Worm (Caenorhabditis elegans): ENCODE measurements around the gene swt-3.
"Not testable (repeated sequence)": the region's sequence is repeated elsewhere in the genome, so short reads cannot be mapped to it uniquely, and the experiment has no call there.

swt-3 gene

ce11 chrIV:10757616-10758193 is 22.8 kb downstream of the swt-3 start, which contains the start of the genes T25B9.4 and T25B9.6:
Gene T25B9.4 (minus strand): TSS chrIV:10757716.
Gene T25B9.6 (plus strand): TSS chrIV:10758143.
- TF ChIP-seq ceh-90 (tag; optimal IDR thresholded peaks at IDR 0.05) (no peak), C16A3.4 (tag; optimal IDR thresholded peaks at IDR 0.05) (no peak), lin-13 (GFP tag; optimal IDR thresholded peaks at IDR 0.05) (no peak), unc-86 (tag; optimal IDR thresholded peaks at IDR 0.05) (no peak), ceh-63 (GFP tag; optimal IDR thresholded peaks at IDR 0.05) (no peak), aha-1 (tag; optimal IDR thresholded peaks at IDR 0.05) (no peak), zag-1 (tag; optimal IDR thresholded peaks at IDR 0.05) (no peak), efl-1 (optimal IDR thresholded peaks at IDR 0.05) (no peak), efl-1 (GFP tag; optimal IDR thresholded peaks at IDR 0.05 in 1 of 2) (no peak), skn-1 (tag; optimal IDR thresholded peaks at IDR 0.05) (no peak), elt-3 (tag; optimal IDR thresholded peaks at IDR 0.05) (no peak), mep-1 (tag; optimal IDR thresholded peaks at IDR 0.05) (no peak), lin-35 (GFP tag; optimal IDR thresholded peaks at IDR 0.05) (no peak)

- TF ChIP-seq nhr-19 (GFP tag; conservative IDR thresholded peaks at IDR 0.05) (no peak), aly-2 (tag; optimal IDR thresholded peaks at IDR 0.05) (no peak), efl-3 (GFP tag; optimal IDR thresholded peaks at IDR 0.05) (no peak), isw-1 (GFP tag; IDR thresholded peaks at IDR 0.05) (no peak), hpl-2 (GFP tag; optimal IDR thresholded peaks at IDR 0.05) (no peak), nhr-77 (tag; optimal IDR thresholded peaks at IDR 0.05) (no peak), egl-13 (tag; optimal IDR thresholded peaks at IDR 0.05) (no peak), pqm-1 (tag; optimal IDR thresholded peaks at IDR 0.05) (no peak), lin-35 (GFP tag; optimal IDR thresholded peaks at IDR 0.05) (no peak), zip-4 (GFP tag; optimal IDR thresholded peaks at IDR 0.05) (no peak), mdl-1 (tag; optimal IDR thresholded peaks at IDR 0.05) (no peak), ztf-11 (tag; optimal IDR thresholded peaks at IDR 0.05) (no peak), ama-1 (optimal IDR thresholded peaks at IDR 0.05) (no peak), aha-1 (tag; optimal IDR thresholded peaks at IDR 0.05) (no peak), lin-15B (tag; optimal IDR thresholded peaks at IDR 0.05) (no peak), unc-30 (tag; optimal IDR thresholded peaks at IDR 0.05) (no peak), lin-14 (GFP tag; optimal IDR thresholded peaks at IDR 0.05) (no peak), vab-15 (tag; optimal IDR thresholded peaks at IDR 0.05) (no peak), hlh-17 (GFP tag; optimal IDR thresholded peaks at IDR 0.05; ENCODE audit: borderline replicate concordance) (no peak)
Measured at ce11 chrIV:10754685-10755084, 25.8 kb downstream of the swt-3 start, which contains the start of gene T25B9.5. Gene T25B9.5 (minus strand): TSS chrIV:10754785.

DNA sequence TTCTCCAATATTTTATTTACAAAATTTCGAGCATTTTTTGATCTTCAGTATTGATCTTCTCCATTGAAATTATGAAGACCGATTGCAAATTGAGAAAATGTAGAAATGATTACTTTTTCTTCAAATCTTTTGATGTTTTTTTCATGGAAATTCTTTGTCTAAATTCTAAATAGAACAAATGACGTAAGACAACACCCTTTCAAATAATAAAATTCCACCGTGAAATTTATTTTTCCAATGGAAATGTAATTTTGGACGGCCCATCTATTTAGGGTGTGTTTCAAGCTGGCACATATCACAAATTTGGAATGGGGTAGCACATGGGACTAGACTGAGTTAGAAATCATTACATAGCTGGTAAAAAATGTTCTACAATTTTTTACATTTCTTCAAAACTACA is 28.7 kb downstream of the swt-3 start, which contains the start of gene T25B9.2:
TSS of gene T25B9.2 (minus strand) at position 101 of the 400 bp plus-strand sequence.
- TF ChIP-seq ceh-88 (GFP tag; IDR thresholded peaks at IDR 0.05); fkh-4 (tag; optimal IDR thresholded peaks at IDR 0.05; ENCODE audit: borderline replicate concordance); nhr-85 (tag): not testable (repeated sequence)

DNA sequence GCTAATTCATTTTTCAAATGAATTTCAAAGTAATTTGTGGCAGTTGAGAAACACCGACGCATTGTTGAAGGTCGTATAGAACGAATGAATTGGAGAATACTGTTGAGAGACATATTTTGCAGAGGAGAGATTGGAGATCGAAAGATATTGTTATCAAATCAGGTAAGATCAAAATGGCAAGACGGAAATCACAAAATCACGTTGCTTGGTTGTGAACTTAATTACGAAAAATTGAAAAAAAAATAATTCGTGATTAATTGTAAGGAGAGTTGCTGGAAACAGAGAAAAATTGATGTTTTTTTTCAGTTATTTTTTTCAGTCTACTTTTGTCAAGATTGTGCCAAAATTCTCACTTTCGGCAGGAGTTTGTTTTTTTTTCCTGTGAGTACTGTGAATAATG is 30.4 kb downstream of the swt-3 start, which contains the start of gene T25B9.1:
TSS of gene T25B9.1 (minus strand) at position 101 of the 400 bp plus-strand sequence.
- TF ChIP-seq dsc-1 (tag; optimal IDR thresholded peaks at IDR 0.05) (no peak), elt-3 (tag; optimal IDR thresholded peaks at IDR 0.05) (peak in 1 of 6 experiments; percentile 80), lsy-2 (tag; optimal IDR thresholded peaks at IDR 0.05) (no peak)

DNA sequence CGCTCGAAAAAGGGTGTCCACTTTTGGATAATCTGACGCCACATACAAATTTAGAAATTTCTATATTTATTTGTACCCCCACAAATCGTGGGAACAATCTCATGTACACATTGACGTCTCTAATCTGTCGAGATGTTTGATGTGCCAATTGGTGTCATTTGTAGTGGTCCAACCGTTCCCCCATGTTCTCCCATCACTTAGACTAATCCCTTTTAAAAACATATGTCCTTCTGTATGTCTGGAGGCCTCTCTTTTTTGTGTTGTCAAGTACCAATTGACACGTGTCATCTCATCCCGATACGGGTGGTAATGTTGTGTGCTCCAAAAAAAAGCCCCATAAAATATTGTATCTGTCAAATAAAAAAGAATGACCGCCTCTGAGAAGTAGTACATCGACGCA is 35.2 kb downstream of the swt-3 start:
- no peak for TF ChIP-seq mdl-1 (tag; optimal IDR thresholded peaks at IDR 0.05)
- TF ChIP-seq elt-3 (tag; optimal IDR thresholded peaks at IDR 0.05), result no peak
- TF ChIP-seq isw-1 (GFP tag; IDR thresholded peaks at IDR 0.05), result no peak
- TF ChIP-seq nhr-19 (GFP tag; conservative IDR thresholded peaks at IDR 0.05), result no peak
- TF ChIP-seq C16A3.4 (tag; optimal IDR thresholded peaks at IDR 0.05), result no peak
- no peak for TF ChIP-seq ets-5 (GFP tag; IDR thresholded peaks at IDR 0.05)
- TF ChIP-seq ces-1 (GFP tag; optimal IDR thresholded peaks at IDR 0.05), result no peak
- TF ChIP-seq unc-130 (tag; optimal IDR thresholded peaks at IDR 0.05), result no peak
- TF ChIP-seq C34B4.2 (tag; optimal IDR thresholded peaks at IDR 0.05), result no peak
